Worm (Caenorhabditis elegans): ENCODE data around the gene T24C4.3.

ce11 chrIII:841177-841576 lies 31.1 kb downstream of the T24C4.3 start, which contains the start of gene K02F3.9:
- TF ChIP-seq him-1 (tag; optimal IDR thresholded peaks at IDR 0.05), result no peak
- no peak for TF ChIP-seq W03F9.2 (tag; optimal IDR thresholded peaks at IDR 0.05)
- no peak for TF ChIP-seq dao-5 (tag; optimal IDR thresholded peaks at IDR 0.05)

All from whole organism, L4/young adult.